Fruit fly (Drosophila melanogaster) whole organism, prepupa: ENCODE measurements around the gene CG4362.
A peak's percentile ranks its signal among the peaks of the same experiment; 100 is the strongest.

Experiments
- Blimp-1 ChIP-seq: fragments of 200-800 bp; sonication (Bioruptor generic); optimal IDR thresholded peaks from 3 replicates; lab custom pipeline; 2017; ENCODE audit warnings: missing biosample characterization, missing genetic modification characterization, mild to moderate bottlenecking, moderate library complexity, missing genetic modification reagents
- CG10631 ChIP-seq: fragments of 200-800 bp; sonication (Bioruptor generic); optimal IDR thresholded peaks from 2 replicates; lab custom pipeline; 2016; ENCODE audit warnings: missing biosample characterization, missing genetic modification characterization
- CG10669 ChIP-seq: fragments of 200-800 bp; sonication (Bioruptor generic); optimal IDR thresholded peaks from 3 replicates; lab custom pipeline; 2018; ENCODE audit warnings: missing biosample characterization, mild to moderate bottlenecking, missing genetic modification characterization, moderate library complexity
- CG11294 ChIP-seq: fragments of 200-800 bp; sonication (Bioruptor generic); IDR thresholded peaks from 2 replicates; pipeline ENCODE4 v1.3.6; 2022; ENCODE audit warnings: missing biosample characterization, missing genetic modification characterization
- CG11762 ChIP-seq: fragments of 200-800 bp; sonication (Bioruptor generic); optimal IDR thresholded peaks from 3 replicates; lab custom pipeline; 2016; ENCODE audit warnings: missing biosample characterization, missing genetic modification characterization; ENCODE audit not compliant: insufficient read depth
- CG15336 ChIP-seq: fragments of 200-800 bp; sonication (Bioruptor generic); IDR thresholded peaks from 2 replicates; pipeline ENCODE4 v1.3.6; 2022; ENCODE audit warnings: missing biosample characterization, missing genetic modification characterization
- CG1621 ChIP-seq: fragments of 200-800 bp; sonication (Bioruptor generic); optimal IDR thresholded peaks from 3 replicates; lab custom pipeline; 2018; ENCODE audit warnings: missing biosample characterization, mild to moderate bottlenecking, missing genetic modification characterization
- CG16779 ChIP-seq: fragments of 200-800 bp; sonication (Bioruptor generic); optimal IDR thresholded peaks from 3 replicates; lab custom pipeline; 2017; ENCODE audit warnings: missing biosample characterization, mild to moderate bottlenecking, missing genetic modification characterization
- CG3032 ChIP-seq: fragments of 200-800 bp; optimal IDR thresholded peaks from 2 replicates; lab custom pipeline; 2019; ENCODE audit warnings: missing biosample characterization, mild to moderate bottlenecking, missing genetic modification characterization, moderate library complexity
- CG31627 ChIP-seq: fragments of 200-800 bp; sonication (Bioruptor generic); optimal IDR thresholded peaks from 3 replicates; lab custom pipeline; 2016; ENCODE audit warnings: missing biosample characterization, missing genetic modification characterization
- CG34406 ChIP-seq: fragments of 200-800 bp; sonication (Bioruptor generic); optimal IDR thresholded peaks from 3 replicates; lab custom pipeline; 2016; ENCODE audit warnings: missing biosample characterization, missing genetic modification characterization
- CG3919 ChIP-seq: fragments of 200-800 bp; sonication (Bioruptor generic); optimal IDR thresholded peaks from 3 replicates; lab custom pipeline; 2016; ENCODE audit warnings: missing biosample characterization, missing genetic modification characterization
- CG4318 ChIP-seq: fragments of 200-800 bp; sonication (Bioruptor generic); optimal IDR thresholded peaks from 3 replicates; lab custom pipeline; 2017; ENCODE audit warnings: missing biosample characterization, mild to moderate bottlenecking, missing genetic modification characterization
- CG6276 ChIP-seq: fragments of 200-800 bp; sonication (Bioruptor generic); optimal IDR thresholded peaks from 2 replicates; lab custom pipeline; 2017; ENCODE audit warnings: missing biosample characterization, mild to moderate bottlenecking, missing genetic modification characterization
- CG6792 ChIP-seq: fragments of 200-800 bp; sonication (Bioruptor generic); optimal IDR thresholded peaks from 3 replicates; lab custom pipeline; 2016; ENCODE audit warnings: missing biosample characterization, missing genetic modification characterization
- CG6808 ChIP-seq: fragments of 200-800 bp; sonication (Bioruptor generic); optimal IDR thresholded peaks from 3 replicates; lab custom pipeline; 2017; ENCODE audit warnings: missing biosample characterization, missing genetic modification characterization, mild to moderate bottlenecking, moderate library complexity, missing genetic modification reagents
- CG6854 ChIP-seq: fragments of 200-800 bp; sonication (Bioruptor generic); optimal IDR thresholded peaks from 2 replicates; lab custom pipeline; 2017; ENCODE audit warnings: missing biosample characterization, mild to moderate bottlenecking, missing genetic modification characterization
- CG7368 ChIP-seq: fragments of 200-800 bp; sonication (Bioruptor generic); optimal IDR thresholded peaks from 3 replicates; lab custom pipeline; 2016; ENCODE audit warnings: missing biosample characterization, missing genetic modification characterization
- CG8119 ChIP-seq: fragments of 200-800 bp; sonication (Bioruptor generic); IDR thresholded peaks from 3 replicates; pipeline ENCODE4 v1.3.6; 2022; ENCODE audit warnings: missing biosample characterization, missing genetic modification characterization
- CG8319 ChIP-seq: fragments of 200-800 bp; sonication (Bioruptor generic); optimal IDR thresholded peaks from 3 replicates; lab custom pipeline; 2016; ENCODE audit warnings: missing biosample characterization, missing genetic modification characterization
- CG9139 ChIP-seq: fragments of 200-800 bp; sonication (Bioruptor generic); optimal IDR thresholded peaks from 3 replicates; lab custom pipeline; 2017; ENCODE audit warnings: missing biosample characterization, mild to moderate bottlenecking, missing genetic modification characterization
- Eip78C ChIP-seq: fragments of 200-800 bp; sonication (Bioruptor generic); peaks from one replicate; lab custom pipeline; 2016; ENCODE audit warnings: missing biosample characterization, missing genetic modification characterization
- Ets21C ChIP-seq: fragments of 200-800 bp; sonication (Bioruptor generic); optimal IDR thresholded peaks from 3 replicates; lab custom pipeline; 2016; ENCODE audit warnings: missing biosample characterization, missing genetic modification characterization
- Gug ChIP-seq: fragments of 200-800 bp; sonication (Bioruptor generic); IDR thresholded peaks from 2 replicates; pipeline ENCODE4 v1.3.6; 2022; ENCODE audit warnings: missing biosample characterization, missing genetic modification characterization
- Hr38 ChIP-seq: sonication (Bioruptor generic); optimal IDR thresholded peaks from 2 replicates; lab custom pipeline; 2016; ENCODE audit warnings: missing biosample characterization, missing genetic modification characterization
- Hr39 ChIP-seq: fragments of 200-800 bp; sonication (Bioruptor generic); optimal IDR thresholded peaks from 2 replicates; lab custom pipeline; 2016; ENCODE audit warnings: missing biosample characterization, missing genetic modification characterization
- Hr4 ChIP-seq: fragments of 200-800 bp; sonication (Bioruptor generic); optimal IDR thresholded peaks from 3 replicates; lab custom pipeline; 2016; ENCODE audit warnings: missing biosample characterization, missing genetic modification characterization
- Lpt ChIP-seq: fragments of 200-800 bp; sonication (Bioruptor generic); optimal IDR thresholded peaks from 3 replicates; lab custom pipeline; 2016; ENCODE audit warnings: missing biosample characterization, missing genetic modification characterization
- OdsH ChIP-seq: fragments of 200-800 bp; sonication (Bioruptor generic); optimal IDR thresholded peaks from 3 replicates; lab custom pipeline; 2016; ENCODE audit warnings: missing biosample characterization, missing genetic modification characterization
- Smox ChIP-seq: fragments of 200-800 bp; sonication (Bioruptor generic); optimal IDR thresholded peaks from 3 replicates; lab custom pipeline; 2016; ENCODE audit warnings: missing biosample characterization, missing genetic modification characterization
- Sox102F ChIP-seq: fragments of 200-800 bp; sonication (Bioruptor generic); optimal IDR thresholded peaks from 2 replicates; lab custom pipeline; 2016; ENCODE audit warnings: missing biosample characterization, mild to moderate bottlenecking, missing genetic modification characterization
- Sox14 ChIP-seq: fragments of 200-800 bp; sonication (Bioruptor generic); optimal IDR thresholded peaks from 3 replicates; lab custom pipeline; 2016; ENCODE audit warnings: missing biosample characterization, missing genetic modification characterization
- Sox15 ChIP-seq: fragments of 200-800 bp; sonication (Bioruptor generic); optimal IDR thresholded peaks from 3 replicates; lab custom pipeline; 2016; ENCODE audit warnings: missing biosample characterization, missing genetic modification characterization
- achi ChIP-seq: fragments of 200-800 bp; sonication (Bioruptor generic); optimal IDR thresholded peaks from 3 replicates; lab custom pipeline; 2016; ENCODE audit warnings: missing biosample characterization, missing genetic modification characterization
- acj6 ChIP-seq: fragments of 200-800 bp; sonication (Bioruptor generic); optimal IDR thresholded peaks from 3 replicates; lab custom pipeline; 2016; ENCODE audit warnings: missing biosample characterization, missing genetic modification characterization
- cyc ChIP-seq: fragments of 200-800 bp; sonication (Bioruptor generic); optimal IDR thresholded peaks from 3 replicates; lab custom pipeline; 2016; ENCODE audit warnings: missing biosample characterization, missing genetic modification characterization
- esn ChIP-seq: fragments of 200-800 bp; sonication (Bioruptor generic); optimal IDR thresholded peaks from 2 replicates; lab custom pipeline; 2016; ENCODE audit warnings: missing biosample characterization, mild to moderate bottlenecking, missing genetic modification characterization, moderate library complexity
- fd59A ChIP-seq: fragments of 200-800 bp; sonication (Bioruptor generic); optimal IDR thresholded peaks from 2 replicates; lab custom pipeline; 2017; ENCODE audit warnings: missing biosample characterization, mild to moderate bottlenecking, missing genetic modification characterization, missing genetic modification reagents
- fd85E ChIP-seq: fragments of 200-800 bp; sonication (Bioruptor generic); optimal IDR thresholded peaks from 3 replicates; lab custom pipeline; 2016; ENCODE audit warnings: missing biosample characterization, missing genetic modification characterization
- fkh ChIP-seq: fragments of 200-800 bp; sonication (Bioruptor generic); optimal IDR thresholded peaks from 3 replicates; lab custom pipeline; 2017; ENCODE audit warnings: missing biosample characterization, mild to moderate bottlenecking, missing genetic modification characterization, moderate library complexity
- net ChIP-seq: fragments of 200-800 bp; sonication (Bioruptor generic); optimal IDR thresholded peaks from 3 replicates; lab custom pipeline; 2016; ENCODE audit warnings: missing biosample characterization, missing genetic modification characterization
- pdm3 ChIP-seq: fragments of 200-800 bp; sonication (Bioruptor generic); optimal IDR thresholded peaks from 3 replicates; lab custom pipeline; 2016; ENCODE audit warnings: missing biosample characterization, missing genetic modification characterization
- salr ChIP-seq, 2 experiments: fragments of 200-800 bp; sonication (Bioruptor generic); optimal IDR thresholded peaks; 3 replicates each; lab custom pipeline; 2016 to 2018; ENCODE audit warnings: missing biosample characterization in 2 of 2, missing genetic modification characterization in 2 of 2, mild to moderate bottlenecking in 1 of 2
- spab ChIP-seq: fragments of 200-800 bp; sonication (Bioruptor generic); optimal IDR thresholded peaks from 2 replicates; lab custom pipeline; 2017; ENCODE audit warnings: missing biosample characterization, mild to moderate bottlenecking, missing genetic modification characterization, missing genetic modification reagents
- ss ChIP-seq, 2 experiments: fragments of 200-800 bp; sonication (Bioruptor generic); optimal IDR thresholded peaks; 2 replicates in 1 of 2; 3 replicates in 1 of 2; lab custom pipeline; 2017 to 2018; ENCODE audit warnings: mild to moderate bottlenecking in 2 of 2, missing biosample characterization in 2 of 2, missing genetic modification characterization in 2 of 2, moderate library complexity in 1 of 2
- svp ChIP-seq: fragments of 200-800 bp; sonication (Bioruptor generic); peaks from one replicate; lab custom pipeline; 2016; ENCODE audit warnings: missing biosample characterization, missing genetic modification characterization

The CG4362 gene

DNA sequence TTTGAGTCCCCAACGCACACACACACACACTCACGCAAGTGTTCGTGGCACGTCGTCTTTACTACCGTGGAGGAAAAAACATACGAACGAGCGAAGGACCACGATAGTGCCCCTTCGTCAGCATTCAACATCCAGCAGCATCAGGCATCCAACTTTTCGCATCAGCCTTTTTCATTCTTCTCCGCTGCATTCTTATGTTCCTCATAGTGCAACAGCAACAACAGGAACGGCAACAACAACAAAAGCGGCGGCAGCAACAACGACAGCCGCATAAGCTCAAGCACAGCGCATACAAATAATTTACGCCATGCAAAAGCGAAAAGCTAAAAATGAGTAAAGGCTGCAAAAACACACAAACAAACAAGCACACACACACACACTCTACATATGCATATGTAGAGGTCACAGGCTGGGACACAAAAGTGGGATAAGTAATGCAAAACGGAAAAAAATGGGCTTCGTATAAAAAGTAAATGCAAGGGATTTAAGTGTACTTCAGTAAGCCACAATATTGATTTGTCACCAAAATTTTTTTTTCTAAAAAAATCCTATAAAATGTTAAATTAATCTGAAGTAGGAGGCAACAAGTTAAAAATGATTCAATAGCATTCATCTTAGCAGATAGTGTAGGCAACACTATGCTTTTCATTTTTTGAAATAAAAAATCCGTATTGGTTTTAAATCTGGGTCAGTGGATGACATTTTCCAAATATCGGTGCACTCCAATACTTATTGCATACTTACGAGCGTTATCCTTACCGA is 24.4 kb downstream of the CG4362 start (continued):
- TF ChIP-seq fkh (GFP tag; lab: Kevin White, UChicago) (no peak), Smox (peak; percentile 70), Hr38 (GFP tag; lab: Kevin White, UChicago) (no peak), Ets21C (GFP tag; lab: Kevin White, UChicago) (peak; percentile 15), CG4318 (GFP tag; lab: Kevin White, UChicago) (peak; percentile 56), Gug (GFP tag; lab: Robert Waterston, UW) (no peak), Lpt (GFP tag; lab: Kevin White, UChicago) (no peak), CG3919 (peak; percentile 42), acj6 (GFP tag; lab: Kevin White, UChicago) (peak; percentile 65), Sox102F (no peak), CG6808 (GFP tag; lab: Kevin White, UChicago) (peak; percentile 41), CG9139 (GFP tag; lab: Kevin White, UChicago) (no peak), cyc (GFP tag; lab: Kevin White, UChicago) (peak; percentile 58), Sox14 (GFP tag; lab: Kevin White, UChicago) (peak; percentile 54), CG34406 (GFP tag; lab: Kevin White, UChicago) (peak; percentile 51), CG31627 (GFP tag; lab: Kevin White, UChicago) (peak; percentile 69)

DNA sequence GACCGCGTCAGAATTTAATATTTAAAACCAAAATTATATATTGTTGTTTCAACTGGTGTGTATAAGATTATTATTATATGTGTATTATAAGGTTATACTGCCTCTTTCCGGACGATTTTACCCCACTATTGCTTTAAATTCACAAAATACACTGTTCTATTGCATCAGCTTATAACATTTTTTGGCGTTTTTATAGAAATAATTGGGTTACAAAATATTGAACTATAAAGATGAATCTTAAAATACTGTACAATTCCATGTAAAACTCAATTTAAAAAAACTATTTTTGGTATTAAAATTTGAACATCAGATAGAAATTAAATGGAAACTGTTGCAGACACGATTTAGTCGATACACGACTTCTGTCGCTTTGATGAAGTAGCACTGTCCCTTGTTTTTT is 25.2 kb downstream of the CG4362 start:
- TF ChIP-seq CG15336 (GFP tag; lab: Robert Waterston, UW) (peak; percentile 23; the same call in 1 of the 2 replicates), ss (GFP tag; optimal IDR thresholded peaks at IDR 0.05; lab: Kevin White, UChicago) (no peak), Blimp-1 (GFP tag; lab: Kevin White, UChicago) (no peak), Sox14 (GFP tag; lab: Kevin White, UChicago) (peak; percentile 2), CG31627 (GFP tag; lab: Kevin White, UChicago) (peak; percentile 4), acj6 (GFP tag; lab: Kevin White, UChicago) (peak; percentile 41), Smox (peak; percentile 6), Lpt (GFP tag; lab: Kevin White, UChicago) (no peak), cyc (GFP tag; lab: Kevin White, UChicago) (no peak), fd59A (GFP tag; lab: Kevin White, UChicago) (peak; percentile 26), pdm3 (no peak), Gug (GFP tag; lab: Robert Waterston, UW) (no peak), Sox15 (GFP tag; lab: Kevin White, UChicago) (peak; percentile 17), CG8119 (peak; percentile 23; the same call in 2 of the 3 replicates), esn (peak; percentile 27), salr (GFP tag; optimal IDR thresholded peaks at IDR 0.05; lab: Kevin White, UChicago) (peak in 1 of 2 experiments; percentile 50), Hr38 (GFP tag; lab: Kevin White, UChicago) (no peak), Hr39 (GFP tag; lab: Kevin White, UChicago) (peak; percentile 4), CG6854 (no peak), spab (GFP tag; lab: Kevin White, UChicago) (peak; percentile 35), CG9139 (GFP tag; lab: Kevin White, UChicago) (no peak), CG11762 (no peak), CG8319 (GFP tag; lab: Kevin White, UChicago) (no peak), CG6808 (GFP tag; lab: Kevin White, UChicago) (peak; percentile 28), achi (peak; percentile 26), Hr4 (GFP tag; lab: Kevin White, UChicago) (peak; percentile 9), CG10669 (GFP tag; lab: Kevin White, UChicago) (peak; percentile 24), CG11294 (no peak), Sox102F (peak; percentile 22), OdsH (GFP tag; lab: Kevin White, UChicago) (peak; percentile 28), CG6276 (GFP tag; lab: Kevin White, UChicago) (peak; percentile 12), CG34406 (GFP tag; lab: Kevin White, UChicago) (peak; percentile 5), CG10631 (GFP tag; lab: Kevin White, UChicago) (peak; percentile 60), net (GFP tag; lab: Kevin White, UChicago) (peak; percentile 12), svp (peak; percentile 73), CG3032 (peak; percentile 31), CG1621 (no peak), fd85E (GFP tag; lab: Kevin White, UChicago) (no peak), CG7368 (GFP tag; lab: Kevin White, UChicago) (no peak), CG6792 (GFP tag; lab: Kevin White, UChicago) (peak; percentile 7), CG3919 (peak; percentile 34), CG16779 (no peak), Eip78C (GFP tag; lab: Kevin White, UChicago) (peak; percentile 84)
